Worm (Caenorhabditis elegans): ENCODE results near the gene hrg-9.

hrg-9 gene

DNA sequence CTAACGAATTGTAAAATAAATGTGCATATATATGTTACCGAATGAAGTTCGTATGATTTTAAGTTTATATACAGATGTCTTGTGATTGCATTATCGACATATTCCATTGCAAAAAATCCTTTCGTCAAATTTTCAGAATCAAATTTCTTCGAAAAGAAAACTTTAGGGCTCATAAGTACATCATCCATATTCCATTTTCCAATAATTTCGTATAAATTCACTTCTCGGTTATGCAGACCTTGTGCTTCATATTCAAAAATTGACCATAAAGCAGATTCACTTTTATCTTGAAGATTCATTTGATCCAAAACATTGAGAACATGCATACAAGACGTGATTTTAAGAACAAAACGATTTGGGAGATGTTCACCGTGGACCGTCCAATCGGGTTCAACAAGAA lies 19.7 kb downstream of the hrg-9 start:
- TF ChIP-seq T22C8.4 (GFP tag; IDR thresholded peaks at IDR 0.05) (no peak), tab-1 (GFP tag; IDR thresholded peaks at IDR 0.05) (no peak), ztf-23 (GFP tag; IDR thresholded peaks at IDR 0.05) (no peak), klf-2 (GFP tag; conservative IDR thresholded peaks at IDR 0.05) (no peak), med-1 (GFP tag; optimal IDR thresholded peaks at IDR 0.05; ENCODE audit: insufficient read depth) (no peak), ref-1 (GFP tag; conservative IDR thresholded peaks at IDR 0.05) (no peak), cog-1 (tag; optimal IDR thresholded peaks at IDR 0.05) (no peak), flt-1 (GFP tag; IDR thresholded peaks at IDR 0.05) (no peak), ztf-29 (GFP tag; IDR thresholded peaks at IDR 0.05) (no peak)

DNA sequence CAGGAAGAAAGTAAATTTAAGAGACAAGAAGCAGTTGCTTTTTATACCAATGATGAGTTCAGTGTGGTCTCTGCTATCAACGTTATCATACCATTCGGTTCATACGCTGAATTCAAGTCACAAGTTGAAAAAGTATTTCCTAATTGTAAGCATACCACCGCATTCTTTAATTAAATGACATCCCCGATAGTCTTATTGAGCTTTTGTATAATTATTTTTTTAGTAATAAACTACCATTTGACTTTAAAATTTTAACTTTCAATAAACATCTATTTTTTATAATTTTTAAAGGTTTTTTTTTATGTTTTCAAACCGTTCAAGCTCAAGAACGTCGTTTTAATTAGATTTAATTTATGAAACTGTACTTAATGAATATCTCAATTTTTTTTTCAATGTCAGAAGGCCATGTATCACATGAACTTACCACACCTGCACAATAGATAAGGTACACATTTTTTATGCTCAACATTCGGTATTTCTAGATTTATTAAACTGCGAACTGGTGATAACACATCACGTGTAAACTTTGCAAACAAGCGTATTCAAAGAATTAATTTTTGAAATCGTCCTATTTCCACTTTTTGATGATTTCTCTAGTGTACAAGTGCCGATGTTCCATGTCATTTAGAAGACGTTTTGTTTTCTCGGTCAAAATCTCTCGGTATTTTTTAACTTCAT lies 21.2 kb downstream of the hrg-9 start, which contains the start of gene T16G1.4:
Gene T16G1.4, minus strand, starts transcription at position 51 of the 678 bp plus-strand sequence.
- no peak for TF ChIP-seq ztf-23 (GFP tag; IDR thresholded peaks at IDR 0.05)
- no peak for TF ChIP-seq med-1 (GFP tag; optimal IDR thresholded peaks at IDR 0.05; ENCODE audit: insufficient read depth)
- TF ChIP-seq ref-1 (GFP tag; conservative IDR thresholded peaks at IDR 0.05): no peak
- no peak for TF ChIP-seq cog-1 (tag; optimal IDR thresholded peaks at IDR 0.05)
- TF ChIP-seq klf-2 (GFP tag; conservative IDR thresholded peaks at IDR 0.05): no peak
- no peak for TF ChIP-seq T22C8.4 (GFP tag; IDR thresholded peaks at IDR 0.05)
- no peak for TF ChIP-seq ztf-29 (GFP tag; IDR thresholded peaks at IDR 0.05)
- no peak for TF ChIP-seq tab-1 (GFP tag; IDR thresholded peaks at IDR 0.05)
- TF ChIP-seq flt-1 (GFP tag; IDR thresholded peaks at IDR 0.05): no peak

DNA sequence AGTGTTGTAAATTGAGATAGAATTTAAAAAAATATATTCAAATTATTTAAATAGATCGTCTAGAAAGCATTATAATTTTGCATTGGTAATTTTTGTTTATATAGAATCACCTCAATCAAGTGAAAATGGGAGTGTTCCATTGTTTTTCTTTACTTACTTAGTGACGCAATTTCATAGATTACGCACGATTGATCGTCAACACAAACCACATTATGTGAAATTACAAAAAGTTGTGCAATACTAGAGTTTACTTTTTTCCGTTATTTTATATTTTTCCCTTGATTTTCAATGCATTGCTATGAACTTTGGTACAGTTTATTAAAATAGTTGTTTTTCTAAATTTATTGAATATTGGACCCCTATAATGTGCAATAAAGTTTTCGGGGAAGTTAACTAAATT lies 23.7 kb downstream of the hrg-9 start, which contains the start of gene T16G1.5:
Gene T16G1.5, minus strand, starts transcription at position 119 of the 400 bp plus-strand sequence.
- TF ChIP-seq ztf-23 (GFP tag; IDR thresholded peaks at IDR 0.05) (no peak), ztf-29 (GFP tag; IDR thresholded peaks at IDR 0.05) (no peak), ref-1 (GFP tag; conservative IDR thresholded peaks at IDR 0.05) (no peak), med-1 (GFP tag; optimal IDR thresholded peaks at IDR 0.05; ENCODE audit: insufficient read depth) (no peak)

DNA sequence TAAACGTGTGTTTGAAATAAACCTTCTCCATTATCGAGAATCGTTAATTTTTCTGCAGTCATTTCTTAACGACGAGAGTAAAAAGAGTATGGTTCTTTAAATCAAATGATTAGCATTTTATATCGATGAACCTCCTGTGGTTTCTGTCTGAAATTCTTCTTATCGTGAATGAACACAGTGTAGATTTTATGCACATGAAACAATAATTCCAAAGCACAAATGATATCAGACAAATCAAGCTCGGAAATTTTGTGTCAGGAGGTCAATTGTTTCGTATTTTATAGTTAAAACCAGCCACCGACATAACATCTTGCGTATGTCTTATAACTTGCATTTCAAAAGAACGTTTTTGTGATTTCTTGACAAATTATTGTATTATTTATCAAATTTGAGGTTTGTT lies 26.0 kb downstream of the hrg-9 start, which contains the start of gene T16G1.6:
Gene T16G1.6, minus strand, starts transcription at position 77 of the 400 bp plus-strand sequence.
- no peak for TF ChIP-seq flt-1 (GFP tag; IDR thresholded peaks at IDR 0.05)
- no peak for TF ChIP-seq klf-2 (GFP tag; conservative IDR thresholded peaks at IDR 0.05)
- TF ChIP-seq T22C8.4 (GFP tag; IDR thresholded peaks at IDR 0.05): no peak
- TF ChIP-seq cog-1 (tag; optimal IDR thresholded peaks at IDR 0.05): no peak
- no peak for TF ChIP-seq ztf-29 (GFP tag; IDR thresholded peaks at IDR 0.05)
- no peak for TF ChIP-seq med-1 (GFP tag; optimal IDR thresholded peaks at IDR 0.05; ENCODE audit: insufficient read depth)
- TF ChIP-seq tab-1 (GFP tag; IDR thresholded peaks at IDR 0.05): no peak
- TF ChIP-seq ztf-23 (GFP tag; IDR thresholded peaks at IDR 0.05): no peak
- TF ChIP-seq ref-1 (GFP tag; conservative IDR thresholded peaks at IDR 0.05): no peak

DNA sequence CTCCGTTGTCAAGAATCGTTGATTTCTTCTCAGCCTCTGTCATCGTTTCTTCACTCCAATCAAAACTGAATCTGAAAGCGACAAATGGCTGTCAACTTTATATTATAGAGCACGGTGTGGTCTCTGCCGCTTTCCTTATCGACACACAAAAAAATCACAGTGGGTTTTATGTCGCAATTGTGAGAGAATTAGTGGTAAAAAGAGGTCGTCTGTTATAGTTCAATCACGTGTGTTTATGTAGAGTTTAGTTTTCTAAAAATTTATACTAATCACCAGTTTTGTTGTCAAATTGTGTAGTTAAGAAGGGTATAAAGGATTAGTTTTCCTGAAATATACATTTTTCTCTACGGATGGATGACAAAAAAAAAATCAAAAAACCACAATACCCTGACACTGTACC lies 28.2 kb downstream of the hrg-9 start, which contains the start of gene T16G1.7:
Gene T16G1.7, minus strand, starts transcription at position 137 of the 400 bp plus-strand sequence.
- TF ChIP-seq ref-1 (GFP tag; conservative IDR thresholded peaks at IDR 0.05) (no peak), tab-1 (GFP tag; IDR thresholded peaks at IDR 0.05) (no peak), T22C8.4 (GFP tag; IDR thresholded peaks at IDR 0.05) (no peak), med-1 (GFP tag; optimal IDR thresholded peaks at IDR 0.05; ENCODE audit: insufficient read depth) (no peak), flt-1 (GFP tag; IDR thresholded peaks at IDR 0.05) (no peak)

DNA sequence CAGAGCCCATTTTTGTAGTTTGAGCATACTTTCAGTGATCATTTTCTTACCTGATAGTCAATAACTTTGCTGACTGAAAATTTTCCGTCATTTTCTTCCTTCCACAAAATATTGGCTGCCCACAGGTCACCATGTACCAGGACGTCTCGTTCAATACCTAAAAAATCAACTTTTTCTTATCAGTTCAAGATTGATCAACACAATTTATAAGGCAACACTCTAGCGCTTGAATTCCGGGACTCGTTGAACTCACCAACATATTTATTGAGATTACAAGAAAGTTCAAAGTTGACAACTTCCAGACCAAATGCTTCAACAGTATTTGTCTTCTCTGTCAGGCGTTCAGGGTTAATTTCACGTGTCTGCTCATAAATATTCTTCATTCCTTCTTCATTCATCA lies 29.5 kb downstream of the hrg-9 start:
- TF ChIP-seq klf-2 (GFP tag; conservative IDR thresholded peaks at IDR 0.05) (no peak), ztf-29 (GFP tag; IDR thresholded peaks at IDR 0.05) (no peak), cog-1 (tag; optimal IDR thresholded peaks at IDR 0.05) (no peak), ztf-23 (GFP tag; IDR thresholded peaks at IDR 0.05) (no peak), flt-1 (GFP tag; IDR thresholded peaks at IDR 0.05) (no peak), med-1 (GFP tag; optimal IDR thresholded peaks at IDR 0.05; ENCODE audit: insufficient read depth) (no peak), ref-1 (GFP tag; conservative IDR thresholded peaks at IDR 0.05) (no peak), tab-1 (GFP tag; IDR thresholded peaks at IDR 0.05) (no peak), T22C8.4 (GFP tag; IDR thresholded peaks at IDR 0.05) (no peak)

DNA sequence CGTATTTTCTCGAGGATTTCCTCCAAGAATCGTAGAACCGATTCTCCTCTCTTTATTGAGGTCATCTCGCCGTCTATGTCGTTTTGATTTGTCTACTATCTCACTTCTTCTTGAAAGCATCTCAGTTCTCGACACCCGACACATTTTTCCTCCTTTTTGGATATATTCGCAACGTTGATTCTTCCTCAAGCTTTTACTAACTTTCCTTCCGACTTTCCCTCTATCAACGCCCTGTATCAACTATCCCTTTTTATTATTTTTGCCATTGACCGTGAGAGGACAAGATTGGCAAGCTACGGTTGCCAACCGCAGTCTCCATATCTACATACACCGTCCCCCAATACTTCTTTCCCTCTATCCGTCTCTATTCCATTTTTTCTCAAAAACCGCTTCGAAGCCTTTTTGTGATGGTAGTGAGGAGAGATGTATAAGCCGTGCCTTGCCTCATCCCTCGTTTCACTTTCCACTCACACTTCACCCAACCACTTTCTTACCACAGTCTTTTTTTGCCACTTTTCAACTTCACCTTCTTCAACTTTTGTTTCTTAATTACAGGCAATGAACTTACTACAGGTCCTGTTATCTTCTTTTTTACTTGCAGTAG lies 34.1 kb downstream of the hrg-9 start, which contains the start of gene T16G1.2:
Gene T16G1.2, plus strand, starts transcription at position 554 of the 604 bp plus-strand sequence.
- TF ChIP-seq klf-2 (GFP tag; conservative IDR thresholded peaks at IDR 0.05): no peak
- TF ChIP-seq ztf-23 (GFP tag; IDR thresholded peaks at IDR 0.05): no peak
- TF ChIP-seq flt-1 (GFP tag; IDR thresholded peaks at IDR 0.05): no peak
- no peak for TF ChIP-seq ref-1 (GFP tag; conservative IDR thresholded peaks at IDR 0.05)
- no peak for TF ChIP-seq tab-1 (GFP tag; IDR thresholded peaks at IDR 0.05)
- no peak for TF ChIP-seq cog-1 (tag; optimal IDR thresholded peaks at IDR 0.05)
- no peak for TF ChIP-seq T22C8.4 (GFP tag; IDR thresholded peaks at IDR 0.05)
- TF ChIP-seq ztf-29 (GFP tag; IDR thresholded peaks at IDR 0.05): no peak
- no peak for TF ChIP-seq med-1 (GFP tag; optimal IDR thresholded peaks at IDR 0.05; ENCODE audit: insufficient read depth)

DNA sequence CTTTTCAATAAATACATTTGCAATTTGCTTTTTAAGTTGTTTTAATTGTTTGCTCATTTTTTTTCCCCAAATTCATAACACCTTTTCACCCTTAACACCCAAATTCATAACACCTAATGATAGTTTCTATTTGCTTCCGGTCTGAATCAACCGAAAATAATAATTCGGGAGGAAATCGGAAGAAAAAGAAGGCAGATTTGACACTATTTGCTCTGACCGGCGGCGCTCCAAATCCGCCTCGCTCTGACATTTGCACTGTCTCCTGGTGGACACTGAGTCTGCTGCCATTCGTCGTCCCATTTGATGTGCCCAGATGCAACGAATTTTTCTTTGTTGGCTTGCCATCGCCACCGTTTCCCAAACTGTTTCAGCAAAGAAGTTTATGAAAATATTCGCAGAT lies 39.0 kb downstream of the hrg-9 start, which contains the start of gene pqn-67:
Gene pqn-67, plus strand, starts transcription at position 301 of the 400 bp plus-strand sequence.
- no peak for TF ChIP-seq flt-1 (GFP tag; IDR thresholded peaks at IDR 0.05)
- TF ChIP-seq klf-2 (GFP tag; conservative IDR thresholded peaks at IDR 0.05): no peak
- no peak for TF ChIP-seq T22C8.4 (GFP tag; IDR thresholded peaks at IDR 0.05)
- no peak for TF ChIP-seq ztf-23 (GFP tag; IDR thresholded peaks at IDR 0.05)
- no peak for TF ChIP-seq cog-1 (tag; optimal IDR thresholded peaks at IDR 0.05)
- no peak for TF ChIP-seq med-1 (GFP tag; optimal IDR thresholded peaks at IDR 0.05; ENCODE audit: insufficient read depth)
- no peak for TF ChIP-seq tab-1 (GFP tag; IDR thresholded peaks at IDR 0.05)
- no peak for TF ChIP-seq ztf-29 (GFP tag; IDR thresholded peaks at IDR 0.05)
- TF ChIP-seq ref-1 (GFP tag; conservative IDR thresholded peaks at IDR 0.05): no peak

DNA sequence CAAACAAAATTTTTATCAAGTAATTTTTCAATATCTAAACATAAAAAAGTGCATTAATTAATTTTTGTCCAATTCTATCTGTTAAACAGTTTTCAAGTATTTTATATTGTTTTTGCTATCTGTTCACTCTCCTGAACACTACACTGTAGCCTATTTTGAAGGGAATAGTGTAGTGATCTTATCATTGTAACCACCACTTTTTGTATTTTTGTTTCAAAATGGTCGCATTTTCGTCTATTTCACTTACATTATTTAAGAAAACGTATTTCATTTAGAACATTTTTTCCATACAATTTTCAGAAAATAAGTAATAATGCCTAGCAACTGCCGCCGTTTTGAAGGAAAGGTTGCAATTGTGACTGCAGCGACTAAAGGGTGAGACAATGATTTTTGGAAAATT lies 40.8 kb downstream of the hrg-9 start, which contains the start of gene dhrs-4:
Gene dhrs-4, plus strand, starts transcription at position 301 of the 400 bp plus-strand sequence.
- TF ChIP-seq ref-1 (GFP tag; conservative IDR thresholded peaks at IDR 0.05): no peak
- TF ChIP-seq ztf-23 (GFP tag; IDR thresholded peaks at IDR 0.05): no peak
- TF ChIP-seq T22C8.4 (GFP tag; IDR thresholded peaks at IDR 0.05): no peak
- no peak for TF ChIP-seq tab-1 (GFP tag; IDR thresholded peaks at IDR 0.05)
- no peak for TF ChIP-seq flt-1 (GFP tag; IDR thresholded peaks at IDR 0.05)
- no peak for TF ChIP-seq med-1 (GFP tag; optimal IDR thresholded peaks at IDR 0.05; ENCODE audit: insufficient read depth)
- TF ChIP-seq ztf-29 (GFP tag; IDR thresholded peaks at IDR 0.05): no peak
- no peak for TF ChIP-seq klf-2 (GFP tag; conservative IDR thresholded peaks at IDR 0.05)
- TF ChIP-seq cog-1 (tag; optimal IDR thresholded peaks at IDR 0.05): no peak
